Worm (Caenorhabditis elegans): Measurements from ENCODE around the gene T01H3.3.

ce11 chrII:7849697-7850096 lies 24.0 kb downstream of the T01H3.3 start, which contains the start of gene acr-7:
- no peak for TF ChIP-seq flt-1 (GFP tag; IDR thresholded peaks at IDR 0.05)
- TF ChIP-seq ztf-29 (GFP tag; IDR thresholded peaks at IDR 0.05), result no peak
- no peak for TF ChIP-seq cog-1 (tag; optimal IDR thresholded peaks at IDR 0.05)
- TF ChIP-seq T22C8.4 (GFP tag; IDR thresholded peaks at IDR 0.05), result no peak
- no peak for TF ChIP-seq tab-1 (GFP tag; IDR thresholded peaks at IDR 0.05)
- no peak for TF ChIP-seq ztf-23 (GFP tag; IDR thresholded peaks at IDR 0.05)
- TF ChIP-seq med-1 (GFP tag; optimal IDR thresholded peaks at IDR 0.05; ENCODE audit: insufficient read depth), result no peak
